Fruit fly (Drosophila melanogaster) whole organism: ENCODE results near the gene 5-HT2B.

ENCODE experiments used
- CG8478 ChIP-seq: fragments of >200 bp; optimal IDR thresholded peaks from 2 replicates; lab custom pipeline; 2018; ENCODE audit warnings: inconsistent platforms
- Dll ChIP-seq: fragments of >200 bp; optimal IDR thresholded peaks from 2 replicates; lab custom pipeline; 2017
- EcR ChIP-seq, 2 experiments: fragments of >200 bp; optimal IDR thresholded peaks; 2 replicates each; lab custom pipeline; 2017; ENCODE audit warnings: missing biosample characterization in 2 of 2, missing genetic modification characterization in 2 of 2, missing genetic modification reagents in 2 of 2
- pan ChIP-seq: fragments of >200 bp; optimal IDR thresholded peaks from 2 replicates; lab custom pipeline; 2017
- psq ChIP-seq: fragments of >200 bp; optimal IDR thresholded peaks from 2 replicates; lab custom pipeline; 2017
- usp ChIP-seq: fragments of >200 bp; optimal IDR thresholded peaks from 2 replicates; lab custom pipeline; 2017; ENCODE audit warnings: missing biosample characterization, missing genetic modification characterization, mixed read lengths

dm6 chr3R:8528862-8529261 lies 49.1 kb upstream of the 5-HT2B start, which contains the start of gene CG11741:
- TF ChIP-seq pan (lab: Kevin White, UChicago), result no peak
- TF ChIP-seq EcR (GFP tag; optimal IDR thresholded peaks at IDR 0.05; lab: Kevin White, UChicago), result no peak
- no peak for TF ChIP-seq usp
- no peak for TF ChIP-seq psq (lab: Kevin White, UChicago)
- TF ChIP-seq CG8478 (lab: Kevin White, UChicago), result no peak
- no peak for TF ChIP-seq Dll (lab: Kevin White, UChicago)
